Worm (Caenorhabditis elegans) whole organism, L2 larva: Measurements from ENCODE around the gene Y44A6C.2.

ENCODE experiments used
- C34F6.9 ChIP-seq: fragments of 150-350 bp; optimal IDR thresholded peaks from 2 replicates; lab custom pipeline; 2014; ENCODE audit warnings: missing biosample characterization, missing genetic modification characterization
- R02D3.7 ChIP-seq: fragments of 150-350 bp; optimal IDR thresholded peaks from 2 replicates; lab custom pipeline; 2014; ENCODE audit warnings: missing biosample characterization, missing genetic modification characterization
- egl-27 ChIP-seq: sonication (generic microtip); optimal IDR thresholded peaks from 3 replicates; lab custom pipeline; 2017; ENCODE audit warnings: missing biosample characterization, missing genetic modification reagents, missing genetic modification characterization
- elt-1 ChIP-seq: fragments of 150-350 bp; optimal IDR thresholded peaks from 2 replicates; lab custom pipeline; 2014; ENCODE audit warnings: missing biosample characterization, missing genetic modification characterization
- elt-3 ChIP-seq: sonication (generic microtip); optimal IDR thresholded peaks from 2 replicates; lab custom pipeline; 2017; ENCODE audit warnings: missing biosample characterization, missing genetic modification characterization
- nhr-12 ChIP-seq: fragments of 150-350 bp; optimal IDR thresholded peaks from 2 replicates; lab custom pipeline; 2014; ENCODE audit warnings: missing biosample characterization, missing genetic modification characterization
- nhr-77 ChIP-seq: fragments of 150-350 bp; optimal IDR thresholded peaks from 2 replicates; lab custom pipeline; 2014; ENCODE audit warnings: missing biosample characterization, missing genetic modification characterization
- unc-62 ChIP-seq: fragments of 150-350 bp; optimal IDR thresholded peaks from 2 replicates; lab custom pipeline; 2014; ENCODE audit warnings: missing biosample characterization, missing genetic modification reagents, missing genetic modification characterization
- ztf-11 ChIP-seq: sonication (generic microtip); optimal IDR thresholded peaks from 2 replicates; lab custom pipeline; 2017; ENCODE audit warnings: missing biosample characterization, missing genetic modification characterization

DNA sequence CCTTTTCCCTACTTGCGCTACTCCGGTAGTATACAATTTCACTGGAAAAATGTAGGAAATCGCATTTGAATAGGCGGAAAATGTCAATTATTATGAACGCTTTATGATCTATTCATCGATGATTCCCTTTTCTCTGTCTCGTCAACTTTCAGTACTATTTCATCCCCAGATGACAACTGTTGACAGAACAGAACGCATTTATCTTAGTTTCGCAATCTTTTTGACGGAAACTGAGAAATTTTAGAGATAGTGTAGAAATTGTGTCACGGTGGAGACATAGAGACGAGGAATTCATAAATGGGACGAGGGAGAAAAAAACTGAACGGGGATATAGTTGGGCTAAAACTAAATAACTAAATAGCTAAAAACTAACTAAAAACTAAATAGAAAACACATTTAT, 49.7 kb downstream of the Y44A6C.2 start:
- no peak for TF ChIP-seq R02D3.7 (tag; lab: Kevin White, UChicago)
- peak; percentile 2 for TF ChIP-seq C34F6.9 (tag; lab: Kevin White, UChicago)
- no peak for TF ChIP-seq nhr-77 (tag; lab: Kevin White, UChicago)
- no peak for TF ChIP-seq egl-27
- no peak for TF ChIP-seq unc-62 (GFP tag; lab: Kevin White, UChicago)
- no peak for TF ChIP-seq ztf-11 (tag; lab: Kevin White, UChicago)
- no peak for TF ChIP-seq elt-3 (tag; lab: Kevin White, UChicago)
- TF ChIP-seq nhr-12 (tag; lab: Kevin White, UChicago), result no peak
- TF ChIP-seq elt-1, result no peak
